Fruit fly (Drosophila melanogaster) whole organism, embryonic: ENCODE results near the gene Uba5.

Source experiments
- Abd-B ChIP-seq: fragments of 200-800 bp; sonication (Bioruptor generic); optimal IDR thresholded peaks from 2 replicates; lab custom pipeline; 2018; ENCODE audit warnings: missing biosample characterization, mild to moderate bottlenecking, missing genetic modification characterization, moderate library complexity
- Asciz ChIP-seq: fragments of 200-800 bp; sonication (Bioruptor generic); optimal IDR thresholded peaks from 2 replicates; lab custom pipeline; 2017; ENCODE audit warnings: missing biosample characterization, mild to moderate bottlenecking, missing genetic modification characterization, missing genetic modification reagents
- Bdp1 ChIP-seq: fragments of 200-800 bp; sonication (Bioruptor generic); optimal IDR thresholded peaks from 3 replicates; lab custom pipeline; 2016; ENCODE audit warnings: missing biosample characterization, missing genetic modification characterization
- CG11093 ChIP-seq: fragments of 200-800 bp; sonication (Bioruptor generic); IDR thresholded peaks from 3 replicates; pipeline ENCODE4 v1.3.6; 2022; ENCODE audit warnings: missing biosample characterization, missing genetic modification characterization
- CG11247 ChIP-seq: fragments of 200-800 bp; sonication (Bioruptor generic); IDR thresholded peaks from 2 replicates; pipeline ENCODE4 v1.3.6; 2022; ENCODE audit warnings: missing biosample characterization, missing genetic modification characterization
- CG11504 ChIP-seq: fragments of 200-800 bp; sonication (Bioruptor generic); optimal IDR thresholded peaks from 3 replicates; lab custom pipeline; 2019; ENCODE audit warnings: missing biosample characterization, mild to moderate bottlenecking, missing genetic modification characterization, moderate library complexity
- CG12299 ChIP-seq: fragments of 200-800 bp; sonication (Bioruptor generic); optimal IDR thresholded peaks from 2 replicates; lab custom pipeline; 2018; ENCODE audit warnings: missing biosample characterization, mild to moderate bottlenecking, missing genetic modification characterization
- CG12659 ChIP-seq: fragments of 200-800 bp; sonication (Bioruptor generic); optimal IDR thresholded peaks from 3 replicates; lab custom pipeline; 2017; ENCODE audit warnings: mild to moderate bottlenecking, missing biosample characterization, missing genetic modification reagents, missing genetic modification characterization
- CG13296 ChIP-seq: fragments of 200-800 bp; sonication (Bioruptor generic); optimal IDR thresholded peaks from 3 replicates; lab custom pipeline; 2018; ENCODE audit warnings: missing biosample characterization, mild to moderate bottlenecking, missing genetic modification characterization
- CG17328 ChIP-seq: fragments of 200-800 bp; sonication (Bioruptor generic); IDR thresholded peaks from 2 replicates; pipeline ENCODE4 v1.3.6; 2022; ENCODE audit warnings: missing biosample characterization, missing genetic modification characterization
- CG17361 ChIP-seq: fragments of 200-800 bp; sonication (Bioruptor generic); IDR thresholded peaks from 3 replicates; pipeline ENCODE4 v1.3.6; 2022; ENCODE audit warnings: missing biosample characterization, missing genetic modification characterization
- CG17829 ChIP-seq: fragments of 200-800 bp; optimal IDR thresholded peaks from 2 replicates; lab custom pipeline; 2019; ENCODE audit warnings: missing biosample characterization, mild to moderate bottlenecking, missing genetic modification characterization, moderate library complexity
- CG18011 ChIP-seq: fragments of 200-800 bp; sonication (Bioruptor generic); optimal IDR thresholded peaks from 2 replicates; lab custom pipeline; 2017; ENCODE audit warnings: missing biosample characterization, missing genetic modification characterization, mild to moderate bottlenecking, moderate library complexity, missing genotype
- CG18476 ChIP-seq: fragments of 200-800 bp; sonication (Bioruptor generic); optimal IDR thresholded peaks from 2 replicates; lab custom pipeline; 2016; ENCODE audit warnings: missing biosample characterization, mild to moderate bottlenecking, missing genetic modification characterization
- CG18599 ChIP-seq: fragments of 200-800 bp; sonication (Bioruptor generic); optimal IDR thresholded peaks from 3 replicates; lab custom pipeline; 2017; ENCODE audit warnings: missing biosample characterization, missing genetic modification characterization, mild to moderate bottlenecking, moderate library complexity, missing genetic modification reagents
- CG2199 ChIP-seq: fragments of 200-800 bp; sonication (Bioruptor generic); IDR thresholded peaks from 3 replicates; pipeline ENCODE4 v1.3.6; 2022; ENCODE audit warnings: missing biosample characterization, missing genetic modification characterization
- CG4424 ChIP-seq: fragments of 200-800 bp; sonication (Bioruptor generic); optimal IDR thresholded peaks from 3 replicates; lab custom pipeline; 2016; ENCODE audit warnings: missing biosample characterization, missing genetic modification characterization
- CG6254 ChIP-seq: fragments of 200-800 bp; sonication (Bioruptor generic); optimal IDR thresholded peaks from 3 replicates; lab custom pipeline; 2017; ENCODE audit warnings: mild to moderate bottlenecking, missing biosample characterization, missing genetic modification reagents, missing genetic modification characterization
- CG6683 ChIP-seq: fragments of 200-800 bp; sonication (Bioruptor generic); optimal IDR thresholded peaks from 2 replicates; lab custom pipeline; 2017; ENCODE audit warnings: missing biosample characterization, mild to moderate bottlenecking, missing genetic modification characterization, missing genetic modification reagents
- CG6813 ChIP-seq: fragments of 200-800 bp; sonication (Bioruptor generic); optimal IDR thresholded peaks from 2 replicates; lab custom pipeline; 2017; ENCODE audit warnings: missing biosample characterization, missing genetic modification characterization, mild to moderate bottlenecking, moderate library complexity, missing genetic modification reagents
- CG7357 ChIP-seq: fragments of 200-800 bp; sonication (Bioruptor generic); IDR thresholded peaks from 3 replicates; pipeline ENCODE4 v1.3.6; 2022; ENCODE audit warnings: missing biosample characterization, missing genetic modification characterization
- Dip3 ChIP-seq: fragments of 200-800 bp; sonication (Bioruptor generic); optimal IDR thresholded peaks from 3 replicates; lab custom pipeline; 2016; ENCODE audit warnings: missing biosample characterization, missing genetic modification characterization
- Eip74EF ChIP-seq, 2 experiments: fragments of 200-800 bp in 1 of 2; fragments of >200 bp in 1 of 2; sonication (Bioruptor generic) in 1 of 2; optimal IDR thresholded peaks; 2 replicates each; lab custom pipeline; 2017 to 2019; ENCODE audit warnings: missing biosample characterization in 2 of 2, missing genetic modification characterization in 2 of 2, mild to moderate bottlenecking in 1 of 2, moderate library complexity in 1 of 2
- HLH54F ChIP-seq: fragments of 200-800 bp; sonication (Bioruptor generic); optimal IDR thresholded peaks from 3 replicates; lab custom pipeline; 2016; ENCODE audit warnings: missing biosample characterization, missing genetic modification characterization
- HmgZ ChIP-seq: fragments of 200-800 bp; sonication (Bioruptor generic); optimal IDR thresholded peaks from 2 replicates; lab custom pipeline; 2018; ENCODE audit warnings: missing biosample characterization, mild to moderate bottlenecking, missing genetic modification characterization
- Lim3 ChIP-seq: fragments of 200-800 bp; sonication (Bioruptor generic); IDR thresholded peaks from 2 replicates; pipeline ENCODE4 v1.3.6; 2022; ENCODE audit warnings: missing biosample characterization, missing genetic modification characterization
- MTF-1 ChIP-seq: fragments of 200-800 bp; sonication (Bioruptor generic); optimal IDR thresholded peaks from 2 replicates; lab custom pipeline; 2018; ENCODE audit warnings: missing biosample characterization, mild to moderate bottlenecking, missing genetic modification characterization, borderline replicate concordance
- Med ChIP-seq: fragments of 200-800 bp; sonication (Bioruptor generic); peaks from one replicate; lab custom pipeline; 2016; ENCODE audit warnings: missing biosample characterization, missing genetic modification characterization, mild to moderate bottlenecking, inconsistent platforms, moderate library complexity
- NK7.1 ChIP-seq: fragments of 200-800 bp; sonication (Bioruptor generic); optimal IDR thresholded peaks from 3 replicates; lab custom pipeline; 2016; ENCODE audit warnings: missing biosample characterization, missing genetic modification characterization
- NfI ChIP-seq: fragments of 200-800 bp; sonication (Bioruptor generic); optimal IDR thresholded peaks from 3 replicates; lab custom pipeline; 2018; ENCODE audit warnings: missing biosample characterization, mild to moderate bottlenecking, missing genetic modification characterization, moderate library complexity
- Sry-β ChIP-seq: fragments of 200-800 bp; sonication (Bioruptor generic); optimal IDR thresholded peaks from 2 replicates; lab custom pipeline; 2018; ENCODE audit warnings: missing biosample characterization, mild to moderate bottlenecking, missing genetic modification characterization, moderate library complexity
- Usf ChIP-seq: fragments of 200-800 bp; sonication (Bioruptor generic); optimal IDR thresholded peaks from 2 replicates; lab custom pipeline; 2017; ENCODE audit warnings: missing genotype, missing biosample characterization, missing genetic modification characterization
- YL-1 ChIP-seq: fragments of 200-800 bp; sonication (Bioruptor generic); optimal IDR thresholded peaks from 3 replicates; lab custom pipeline; 2017; ENCODE audit warnings: missing biosample characterization, mild to moderate bottlenecking, missing genetic modification characterization
- ash1 ChIP-seq: fragments of 200-800 bp; sonication (Bioruptor generic); optimal IDR thresholded peaks from 2 replicates; lab custom pipeline; 2018; ENCODE audit warnings: missing biosample characterization, mild to moderate bottlenecking, missing genetic modification characterization
- exex ChIP-seq: fragments of 200-800 bp; sonication (Bioruptor generic); optimal IDR thresholded peaks from 4 replicates; lab custom pipeline; 2018; ENCODE audit warnings: missing biosample characterization, mild to moderate bottlenecking, missing genetic modification characterization, moderate library complexity
- gsb ChIP-seq: fragments of 200-800 bp; sonication (Bioruptor generic); IDR thresholded peaks from 2 replicates; pipeline ENCODE4 v1.3.6; 2022; ENCODE audit warnings: missing biosample characterization, missing genetic modification characterization
- klu ChIP-seq: fragments of 200-800 bp; sonication (Bioruptor generic); IDR thresholded peaks from 2 replicates; pipeline ENCODE4 v1.3.6; 2022; ENCODE audit warnings: missing biosample characterization, missing genetic modification characterization
- kni ChIP-seq: fragments of 200-800 bp; sonication (Bioruptor generic); optimal IDR thresholded peaks from 3 replicates; lab custom pipeline; 2017; ENCODE audit warnings: mild to moderate bottlenecking, missing biosample characterization, missing genetic modification reagents, missing genetic modification characterization
- lab ChIP-seq: fragments of 200-800 bp; sonication (Bioruptor generic); optimal IDR thresholded peaks from 3 replicates; lab custom pipeline; 2017; ENCODE audit warnings: missing biosample characterization, missing genetic modification characterization, mild to moderate bottlenecking, moderate library complexity, missing genetic modification reagents
- p53 ChIP-seq: fragments of 200-800 bp; sonication (Bioruptor generic); optimal IDR thresholded peaks from 2 replicates; lab custom pipeline; 2016; ENCODE audit warnings: missing biosample characterization, missing genetic modification characterization
- phol ChIP-seq: fragments of 200-800 bp; sonication (Bioruptor generic); optimal IDR thresholded peaks from 3 replicates; lab custom pipeline; 2018; ENCODE audit warnings: missing biosample characterization, mild to moderate bottlenecking, missing genetic modification characterization, moderate library complexity
- pzg ChIP-seq: fragments of 200-800 bp; sonication (Bioruptor generic); optimal IDR thresholded peaks from 3 replicates; lab custom pipeline; 2018; ENCODE audit warnings: missing biosample characterization, mild to moderate bottlenecking, missing genetic modification characterization, moderate library complexity
- sisA ChIP-seq: fragments of 200-800 bp; sonication (Bioruptor generic); IDR thresholded peaks from 2 replicates; pipeline ENCODE4 v1.3.6; 2022; ENCODE audit warnings: missing biosample characterization, missing genetic modification characterization
- slp2 ChIP-seq: fragments of 200-800 bp; sonication (Bioruptor generic); optimal IDR thresholded peaks from 2 replicates; lab custom pipeline; 2016; ENCODE audit warnings: missing biosample characterization, missing genetic modification characterization
- tin ChIP-seq: fragments of 200-800 bp; sonication (Bioruptor generic); optimal IDR thresholded peaks from 3 replicates; lab custom pipeline; 2016; ENCODE audit warnings: missing biosample characterization, missing genetic modification characterization
- tna ChIP-seq: fragments of 200-800 bp; sonication (Bioruptor generic); IDR thresholded peaks from 2 replicates; pipeline ENCODE4 v1.3.6; 2022; ENCODE audit warnings: missing biosample characterization, missing genetic modification characterization; ENCODE audit not compliant: partially characterized antibody
- toy ChIP-seq: fragments of 200-800 bp; sonication (Bioruptor generic); IDR thresholded peaks from 2 replicates; pipeline ENCODE4 v1.3.6; 2022; ENCODE audit warnings: missing biosample characterization, missing genetic modification characterization
- vnd ChIP-seq: fragments of 200-800 bp; sonication (Bioruptor generic); IDR thresholded peaks from 3 replicates; pipeline ENCODE4 v1.3.6; 2022; ENCODE audit warnings: missing biosample characterization, missing genetic modification characterization; ENCODE audit not compliant: partially characterized antibody
- wdn ChIP-seq: fragments of 200-800 bp; sonication (Bioruptor generic); IDR thresholded peaks from 2 replicates; pipeline ENCODE4 v1.3.6; 2022; ENCODE audit warnings: missing biosample characterization, missing genetic modification characterization
- zfh2 ChIP-seq: fragments of 200-800 bp; sonication (Bioruptor generic); optimal IDR thresholded peaks from 2 replicates; lab custom pipeline; 2016; ENCODE audit warnings: missing biosample characterization, missing genetic modification characterization

Gene Uba5

dm6 chrX:11518435-11518834 lies 35.1 kb downstream of the Uba5 start (continued):
- peak in 1 of 2 experiments; percentile 53 for TF ChIP-seq Eip74EF (GFP tag; optimal IDR thresholded peaks at IDR 0.05; lab: Kevin White, UChicago)
- TF ChIP-seq Sry-β (GFP tag; lab: Kevin White, UChicago), result no peak
- TF ChIP-seq CG7357 (GFP tag; lab: Robert Waterston, UW), result peak; percentile 66
- peak; percentile 34 for TF ChIP-seq CG6683
- TF ChIP-seq vnd (GFP tag; lab: Robert Waterston, UW), result no peak
- TF ChIP-seq CG11504 (tag; lab: Kevin White, UChicago), result peak; percentile 81
- no peak for TF ChIP-seq toy (GFP tag; lab: Robert Waterston, UW)
- peak; percentile 54; the same call in 2 of the 3 replicates for TF ChIP-seq CG17361 (GFP tag; lab: Robert Waterston, UW)
- no peak for TF ChIP-seq slp2 (GFP tag; lab: Kevin White, UChicago)
- TF ChIP-seq NK7.1, result no peak
- TF ChIP-seq Bdp1 (GFP tag; lab: Kevin White, UChicago), result no peak
- no peak for TF ChIP-seq Lim3 (GFP tag; lab: Robert Waterston, UW)
- TF ChIP-seq pzg (GFP tag; lab: Kevin White, UChicago), result no peak
- peak; percentile 40 for TF ChIP-seq Dip3 (GFP tag; lab: Kevin White, UChicago)
- peak; percentile 44 for TF ChIP-seq CG6254 (GFP tag; lab: Kevin White, UChicago)
- peak; percentile 45; the same call in 1 of the 2 replicates for TF ChIP-seq klu (GFP tag; lab: Robert Waterston, UW)
- peak; percentile 32 for TF ChIP-seq CG12299 (tag; lab: Kevin White, UChicago)
- TF ChIP-seq Asciz (GFP tag; lab: Kevin White, UChicago), result peak; percentile 53
- TF ChIP-seq CG11247 (GFP tag; lab: Robert Waterston, UW), result peak; percentile 80
- peak; percentile 55 for TF ChIP-seq MTF-1 (GFP tag; lab: Kevin White, UChicago)
- TF ChIP-seq tna (GFP tag; lab: Robert Waterston, UW), result no peak
- TF ChIP-seq CG18476 (GFP tag; lab: Kevin White, UChicago), result peak; percentile 49
- TF ChIP-seq CG11093 (GFP tag; lab: Robert Waterston, UW), result 0 out of 3 replicates have a peak, but pooled peaks have one; percentile 52
- peak; percentile 80 for TF ChIP-seq gsb (GFP tag; lab: Robert Waterston, UW)
- peak; percentile 65 for TF ChIP-seq tin
- no peak for TF ChIP-seq ash1 (GFP tag; lab: Kevin White, UChicago)
- TF ChIP-seq CG17829 (tag; lab: Kevin White, UChicago), result peak; percentile 61
- TF ChIP-seq CG12659 (GFP tag; lab: Kevin White, UChicago), result peak; percentile 71
- peak; percentile 32 for TF ChIP-seq HLH54F (GFP tag; lab: Kevin White, UChicago)
- TF ChIP-seq lab (GFP tag; lab: Kevin White, UChicago), result peak; percentile 86
- peak; percentile 79 for TF ChIP-seq CG17328 (GFP tag; lab: Robert Waterston, UW)
- TF ChIP-seq CG13296, result peak; percentile 72
- TF ChIP-seq CG18011 (GFP tag; lab: Kevin White, UChicago), result peak; percentile 35
- no peak for TF ChIP-seq YL-1 (GFP tag; lab: Kevin White, UChicago)
- TF ChIP-seq Usf (GFP tag; lab: Kevin White, UChicago), result peak; percentile 28
- peak; percentile 74 for TF ChIP-seq CG18599 (GFP tag; lab: Kevin White, UChicago)
- peak; percentile 78 for TF ChIP-seq NfI (GFP tag; lab: Kevin White, UChicago)
- TF ChIP-seq CG4424 (GFP tag; lab: Kevin White, UChicago), result peak; percentile 64
- TF ChIP-seq sisA (GFP tag; lab: Robert Waterston, UW), result peak; percentile 81
- peak; percentile 84 for TF ChIP-seq wdn (GFP tag; lab: Robert Waterston, UW)
- TF ChIP-seq Med (GFP tag; lab: Kevin White, UChicago), result peak; percentile 87
- TF ChIP-seq Abd-B (GFP tag; lab: Kevin White, UChicago), result peak; percentile 53
- TF ChIP-seq CG2199, result peak; percentile 77
- TF ChIP-seq phol (tag; lab: Kevin White, UChicago), result peak; percentile 61
- TF ChIP-seq p53 (GFP tag; lab: Kevin White, UChicago), result no peak
- peak; percentile 65 for TF ChIP-seq CG6813
- TF ChIP-seq kni (GFP tag; lab: Kevin White, UChicago), result no peak
- peak; percentile 44 for TF ChIP-seq HmgZ (tag; lab: Kevin White, UChicago)
- peak; percentile 57 for TF ChIP-seq zfh2 (GFP tag; lab: Kevin White, UChicago)
- peak; percentile 9 for TF ChIP-seq exex (tag; lab: Kevin White, UChicago)
